Worm (Caenorhabditis elegans): ENCODE measurements around the gene lgc-23.

DNA sequence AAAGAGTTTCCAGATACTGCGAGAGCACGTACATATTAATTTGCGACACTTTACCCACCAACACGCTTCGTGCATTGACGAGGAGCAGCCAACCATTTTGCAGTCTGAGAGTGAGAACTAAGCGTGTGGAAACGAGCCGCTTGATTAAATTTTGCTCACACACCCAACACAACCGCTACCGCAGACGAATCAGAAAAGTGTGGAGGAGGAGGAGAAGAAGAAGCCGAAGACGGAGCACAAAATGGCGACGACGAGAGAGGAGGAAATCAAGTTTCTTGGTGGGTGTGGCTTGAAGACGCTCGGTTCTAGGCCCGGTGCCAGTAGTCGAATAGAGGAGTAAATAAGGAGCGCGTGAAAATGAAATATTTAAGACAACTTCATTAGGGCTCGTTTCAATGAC lies 17.8 kb downstream of the lgc-23 start:
- TF ChIP-seq dao-5 (tag; optimal IDR thresholded peaks at IDR 0.05): no peak
- no peak for TF ChIP-seq him-1 (tag; optimal IDR thresholded peaks at IDR 0.05)
- TF ChIP-seq W03F9.2 (tag; optimal IDR thresholded peaks at IDR 0.05): no peak
